Fruit fly (Drosophila melanogaster) whole organism: ENCODE data around the gene CG6628.

Source experiments
- CG8478 ChIP-seq: fragments of >200 bp; optimal IDR thresholded peaks from 2 replicates; lab custom pipeline; 2018; ENCODE audit warnings: inconsistent platforms
- Dll ChIP-seq: fragments of >200 bp; optimal IDR thresholded peaks from 2 replicates; lab custom pipeline; 2017
- EcR ChIP-seq, 2 experiments: fragments of >200 bp; optimal IDR thresholded peaks; 2 replicates each; lab custom pipeline; 2017; ENCODE audit warnings: missing biosample characterization in 2 of 2, missing genetic modification characterization in 2 of 2, missing genetic modification reagents in 2 of 2
- pan ChIP-seq: fragments of >200 bp; optimal IDR thresholded peaks from 2 replicates; lab custom pipeline; 2017
- psq ChIP-seq: fragments of >200 bp; optimal IDR thresholded peaks from 2 replicates; lab custom pipeline; 2017
- usp ChIP-seq: fragments of >200 bp; optimal IDR thresholded peaks from 2 replicates; lab custom pipeline; 2017; ENCODE audit warnings: missing biosample characterization, missing genetic modification characterization, mixed read lengths

dm6 chr3L:10204669-10205068, 37.8 kb upstream of the CG6628 start:
- TF ChIP-seq psq (lab: Kevin White, UChicago): no peak
- TF ChIP-seq pan: no peak
- TF ChIP-seq Dll (lab: Kevin White, UChicago): no peak
- TF ChIP-seq usp: no peak
- TF ChIP-seq CG8478 (lab: Kevin White, UChicago): no peak
- TF ChIP-seq EcR (GFP tag; optimal IDR thresholded peaks at IDR 0.05; lab: Kevin White, UChicago): no peak
